Worm (Caenorhabditis elegans) whole organism, L3 larva: Measurements from ENCODE around the gene nhr-290.

Experiments used
- ZK546.5 ChIP-seq: sonication (generic microtip); optimal IDR thresholded peaks from 2 replicates; lab custom pipeline; 2017; ENCODE audit warnings: missing biosample characterization, missing genetic modification characterization
- ceh-9 ChIP-seq: sonication (generic microtip); optimal IDR thresholded peaks from 2 replicates; lab custom pipeline; 2018; ENCODE audit warnings: missing biosample characterization, missing genetic modification characterization
- fkh-10 ChIP-seq: sonication (generic microtip); optimal IDR thresholded peaks from 2 replicates; lab custom pipeline; 2017; ENCODE audit warnings: missing biosample characterization, missing genetic modification reagents, missing genetic modification characterization
- nhr-237 ChIP-seq: fragments of 150-350 bp; optimal IDR thresholded peaks from 2 replicates; lab custom pipeline; 2014; ENCODE audit warnings: missing biosample characterization, missing genetic modification characterization
- nhr-76 ChIP-seq: fragments of 150-350 bp; sonication (generic microtip); optimal IDR thresholded peaks from 5 replicates; lab custom pipeline; 2014; ENCODE audit warnings: missing biosample characterization, missing genetic modification characterization
- nhr-77 ChIP-seq: fragments of 150-350 bp; optimal IDR thresholded peaks from 2 replicates; lab custom pipeline; 2014; ENCODE audit warnings: missing biosample characterization, missing genetic modification characterization
- unc-62 ChIP-seq: fragments of 150-350 bp; sonication (generic microtip); optimal IDR thresholded peaks from 4 replicates; lab custom pipeline; 2014; ENCODE audit warnings: missing biosample characterization, missing genetic modification reagents, missing genetic modification characterization

- TF ChIP-seq ZK546.5 (no peak), ceh-9 (no peak), unc-62 (GFP tag; lab: Kevin White, UChicago) (no peak), nhr-76 (tag; lab: Kevin White, UChicago) (no peak), nhr-237 (tag; lab: Kevin White, UChicago) (no peak), fkh-10 (GFP tag; lab: Kevin White, UChicago) (no peak), nhr-77 (tag; lab: Kevin White, UChicago) (no peak)
Observed at ce11 chrV:2608352-2608751, 34.4 kb downstream of the nhr-290 start, which contains the start of gene acr-17.
